Worm (Caenorhabditis elegans) whole organism, L4/young adult: ENCODE results near the gene F07C6.2.

Source experiments
- W03F9.2 ChIP-seq: fragments of 150-350 bp; optimal IDR thresholded peaks from 2 replicates; lab custom pipeline; 2014; ENCODE audit warnings: missing biosample characterization, missing genetic modification characterization
- dao-5 ChIP-seq: sonication (generic microtip); optimal IDR thresholded peaks from 2 replicates; lab custom pipeline; 2016; ENCODE audit warnings: missing genotype, missing genetic modification characterization, moderate library complexity, missing compliant biosample characterization
- him-1 ChIP-seq: sonication (generic microtip); optimal IDR thresholded peaks from 2 replicates; lab custom pipeline; 2016; ENCODE audit warnings: missing genotype, missing genetic modification reagents, missing genetic modification characterization, missing compliant biosample characterization

The F07C6.2 gene

DNA sequence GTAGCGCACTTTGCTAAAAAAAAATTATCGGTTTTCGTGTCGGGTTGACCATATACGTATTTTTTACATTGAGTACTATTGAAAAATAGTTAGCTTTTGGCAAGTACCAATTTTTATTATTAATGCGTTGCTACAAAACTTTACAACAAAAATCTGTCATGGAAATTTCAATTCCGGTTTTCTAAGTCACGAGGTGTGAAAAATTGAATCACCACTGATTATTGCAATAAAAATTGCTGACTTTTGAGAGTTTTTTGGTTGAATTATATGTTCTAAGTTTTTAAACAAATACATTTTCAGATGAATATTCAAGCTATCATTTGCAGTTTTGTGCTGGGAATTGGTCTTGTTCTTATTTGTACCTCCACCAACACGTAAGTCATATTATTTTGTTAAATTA is at the start of gene F07C6.2:
Gene F07C6.2, plus strand, starts transcription at position 301 of the 400 bp plus-strand sequence.
- no peak for TF ChIP-seq him-1 (tag; lab: Kevin White, UChicago)
- no peak for TF ChIP-seq dao-5 (tag; lab: Kevin White, UChicago)
- TF ChIP-seq W03F9.2 (tag; lab: Kevin White, UChicago) = no peak

DNA sequence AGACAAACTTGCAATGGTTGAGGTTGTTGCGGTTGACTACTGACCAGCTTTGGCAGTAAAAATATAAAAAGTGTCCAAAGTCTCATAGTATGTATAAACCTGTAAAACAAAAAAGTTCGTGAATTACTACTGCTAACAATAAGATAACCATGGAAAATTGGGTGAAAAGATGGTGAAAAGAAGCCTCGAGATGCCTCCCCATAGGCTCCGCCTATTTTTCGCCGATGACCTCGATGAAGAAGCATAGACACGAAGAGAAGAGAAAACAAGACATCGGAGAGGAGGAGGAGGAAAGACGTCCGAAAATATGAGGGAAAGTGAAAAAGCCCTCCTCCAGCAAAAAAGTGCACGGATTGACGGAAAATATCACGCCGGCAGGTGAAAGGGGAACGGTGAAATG is 49.5 kb upstream of the F07C6.2 start, which contains the start of gene T23F6.5:
Gene T23F6.5, minus strand, starts transcription at position 101 of the 400 bp plus-strand sequence.
- no peak for TF ChIP-seq dao-5 (tag; lab: Kevin White, UChicago)
- no peak for TF ChIP-seq W03F9.2 (tag; lab: Kevin White, UChicago)
- TF ChIP-seq him-1 (tag; lab: Kevin White, UChicago) = no peak

DNA sequence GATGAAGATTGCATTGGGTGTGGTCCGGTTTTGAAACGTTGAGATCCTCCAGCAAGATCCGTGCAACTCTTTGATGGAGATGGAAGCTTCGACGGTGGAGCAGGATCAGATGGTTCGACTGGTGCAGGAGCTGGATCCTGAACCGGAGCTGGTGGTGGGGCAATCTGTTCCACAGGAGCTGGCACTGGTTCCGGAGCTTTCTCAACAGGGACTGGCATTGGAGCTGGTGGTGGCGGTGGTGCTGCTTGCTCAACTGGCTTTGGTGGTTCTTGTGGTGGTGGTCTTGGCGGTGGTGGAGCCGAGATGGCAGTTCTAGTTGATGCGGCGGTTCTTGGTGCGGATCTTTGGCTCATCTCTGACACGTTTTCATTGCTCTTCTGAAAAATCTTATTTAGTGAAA is 47.3 kb upstream of the F07C6.2 start:
- no peak for TF ChIP-seq him-1 (tag; lab: Kevin White, UChicago)
- TF ChIP-seq dao-5 (tag; lab: Kevin White, UChicago) = no peak
- TF ChIP-seq W03F9.2 (tag; lab: Kevin White, UChicago) = no peak

DNA sequence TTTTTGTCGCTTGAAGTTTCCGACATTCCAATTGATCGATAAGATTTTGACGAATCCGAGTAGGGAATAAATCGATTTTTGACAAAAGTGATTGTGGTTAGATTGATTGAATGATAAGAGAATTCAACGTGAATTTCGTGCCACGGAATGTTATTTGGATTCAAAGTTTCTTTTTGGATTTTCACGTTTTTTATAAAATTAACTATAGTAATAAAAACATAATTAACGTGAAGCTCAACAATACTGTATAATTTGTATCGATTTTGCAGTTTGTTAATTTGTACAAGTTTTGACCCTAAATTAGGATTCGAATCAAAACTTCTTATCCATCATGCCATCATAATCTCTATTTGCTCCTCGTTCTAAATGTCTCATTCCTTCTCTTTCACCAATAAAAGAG is 46.3 kb upstream of the F07C6.2 start, which contains the start of gene C36H8.1:
Gene C36H8.1, minus strand, starts transcription at position 101 of the 400 bp plus-strand sequence.
- no peak for TF ChIP-seq him-1 (tag; lab: Kevin White, UChicago)
- no peak for TF ChIP-seq W03F9.2 (tag; lab: Kevin White, UChicago)
- no peak for TF ChIP-seq dao-5 (tag; lab: Kevin White, UChicago)

DNA sequence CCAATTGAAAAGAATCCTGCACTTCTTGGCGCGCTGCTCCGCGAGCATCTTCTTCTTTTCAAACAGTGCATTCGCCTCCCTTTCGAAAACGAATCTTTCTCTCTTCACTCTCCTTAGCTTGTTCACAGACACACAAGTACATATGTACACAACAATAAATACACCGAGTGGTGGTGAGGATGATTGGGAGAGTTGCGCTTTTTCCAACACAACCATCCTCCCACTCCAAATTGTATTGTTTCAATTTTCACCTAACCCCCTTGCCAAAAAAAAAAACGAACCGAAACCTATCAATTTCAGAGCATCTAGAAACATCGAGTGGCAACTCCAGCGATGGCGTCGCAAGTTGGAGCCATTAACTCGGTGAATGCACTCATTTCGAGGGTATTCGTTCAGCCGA is 44.7 kb upstream of the F07C6.2 start, which contains the start of gene inx-6:
Gene inx-6, plus strand, starts transcription at position 301 of the 400 bp plus-strand sequence.
- no peak for TF ChIP-seq him-1 (tag; lab: Kevin White, UChicago)
- TF ChIP-seq W03F9.2 (tag; lab: Kevin White, UChicago) = no peak
- no peak for TF ChIP-seq dao-5 (tag; lab: Kevin White, UChicago)

DNA sequence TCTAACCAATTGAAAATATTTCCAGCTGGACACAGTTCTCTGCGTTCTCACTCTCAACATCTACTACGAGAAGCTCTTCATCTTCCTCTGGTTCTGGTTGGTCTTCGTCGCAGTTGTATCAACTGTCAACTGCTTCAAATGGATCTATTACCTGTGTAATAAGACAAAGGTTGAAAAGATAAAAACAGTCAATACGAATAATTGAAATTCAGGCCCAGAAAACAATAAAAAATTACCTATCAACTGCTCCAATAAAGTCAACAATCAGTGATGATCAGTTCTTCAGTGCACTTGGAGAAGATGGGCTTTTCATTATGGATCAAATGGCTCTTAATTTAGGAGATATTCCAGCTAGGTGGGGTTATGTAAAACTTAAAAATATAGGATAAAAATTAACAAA is 42.2 kb upstream of the F07C6.2 start:
- TF ChIP-seq him-1 (tag; lab: Kevin White, UChicago) (no peak), dao-5 (tag; lab: Kevin White, UChicago) (no peak), W03F9.2 (tag; lab: Kevin White, UChicago) (no peak)

DNA sequence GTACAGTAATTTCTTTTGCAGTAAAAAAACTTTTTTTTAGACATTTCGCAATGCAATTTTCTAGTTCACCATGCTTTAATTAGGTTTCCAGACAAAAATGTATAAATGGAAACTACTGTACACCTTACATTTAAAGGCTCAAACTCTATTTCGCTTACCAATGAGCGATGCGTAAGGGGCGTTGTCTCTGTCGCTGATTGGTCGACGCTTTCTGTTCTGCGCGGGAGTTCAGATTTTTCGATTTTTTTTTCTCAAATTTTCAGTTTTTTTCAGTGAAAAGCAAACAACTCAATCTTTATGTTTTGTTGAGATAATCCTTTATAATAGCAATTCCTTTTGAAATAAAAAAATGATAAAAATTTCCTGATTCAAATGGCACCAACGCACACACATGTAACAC is 36.8 kb upstream of the F07C6.2 start:
- TF ChIP-seq dao-5 (tag; lab: Kevin White, UChicago) (no peak), him-1 (tag; lab: Kevin White, UChicago) (no peak), W03F9.2 (tag; lab: Kevin White, UChicago) (no peak)

DNA sequence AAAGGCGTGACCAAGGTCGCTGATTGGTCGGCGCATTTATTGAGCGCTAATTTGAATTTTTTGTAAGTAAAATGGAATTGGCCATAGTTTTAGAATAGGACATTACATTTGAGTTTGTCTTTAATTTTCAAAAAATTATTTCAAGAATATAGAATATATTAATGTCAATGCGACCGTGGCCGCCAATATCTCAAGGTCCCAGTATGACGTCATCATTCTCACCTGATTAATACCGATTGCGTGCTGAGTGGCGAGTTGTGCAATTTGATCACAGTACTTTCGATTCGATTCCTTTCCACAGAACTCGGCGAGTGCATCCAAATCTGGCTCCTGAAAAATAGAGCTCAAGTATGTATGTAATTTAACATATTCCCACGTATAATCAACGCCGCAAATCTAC is 35.3 kb upstream of the F07C6.2 start:
- TF ChIP-seq dao-5 (tag; lab: Kevin White, UChicago) = no peak
- no peak for TF ChIP-seq him-1 (tag; lab: Kevin White, UChicago)
- TF ChIP-seq W03F9.2 (tag; lab: Kevin White, UChicago) = no peak

DNA sequence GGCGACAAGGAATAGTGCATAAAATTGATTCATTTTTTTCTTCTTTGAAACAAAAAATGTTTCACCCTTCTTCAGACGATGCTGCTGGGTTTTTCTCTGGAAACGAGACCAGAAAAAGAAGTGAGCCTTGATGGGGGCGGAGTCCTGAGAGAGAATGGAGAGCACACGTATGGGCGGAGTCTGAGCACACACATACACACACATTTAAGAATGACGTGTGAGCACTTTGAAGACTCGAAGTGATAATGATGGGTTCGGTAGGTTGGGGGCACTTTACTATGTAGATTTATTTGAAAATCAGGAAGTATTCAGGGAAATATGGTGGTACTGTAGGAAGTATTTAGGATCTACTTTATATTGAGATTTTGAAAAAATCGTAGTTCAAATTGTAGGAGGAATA is 33.5 kb upstream of the F07C6.2 start, which contains the start of gene flp-9:
Gene flp-9, minus strand, starts transcription at position 101 of the 400 bp plus-strand sequence.
- TF ChIP-seq W03F9.2 (tag; lab: Kevin White, UChicago) (no peak), him-1 (tag; lab: Kevin White, UChicago) (no peak), dao-5 (tag; lab: Kevin White, UChicago) (no peak)

DNA sequence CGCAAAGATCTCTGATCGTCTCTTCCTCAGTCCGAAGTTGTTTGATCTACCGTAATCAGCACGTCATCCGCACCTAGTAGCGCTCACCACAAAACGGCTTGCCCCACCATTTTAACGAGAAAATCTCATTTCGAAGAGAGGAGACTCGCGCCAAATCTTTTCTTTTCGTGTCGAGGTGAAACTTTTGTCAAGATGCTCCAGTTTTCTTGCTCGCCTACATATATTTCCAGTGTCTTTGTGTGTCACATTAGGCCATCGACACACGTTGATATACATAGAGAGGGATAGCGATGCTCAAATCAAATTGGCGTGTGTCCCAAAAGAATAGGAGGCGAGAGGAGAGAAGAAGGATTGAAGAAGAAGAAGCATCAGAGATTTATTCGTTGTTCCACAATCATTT is 28.2 kb upstream of the F07C6.2 start:
- TF ChIP-seq dao-5 (tag; lab: Kevin White, UChicago) = no peak

DNA sequence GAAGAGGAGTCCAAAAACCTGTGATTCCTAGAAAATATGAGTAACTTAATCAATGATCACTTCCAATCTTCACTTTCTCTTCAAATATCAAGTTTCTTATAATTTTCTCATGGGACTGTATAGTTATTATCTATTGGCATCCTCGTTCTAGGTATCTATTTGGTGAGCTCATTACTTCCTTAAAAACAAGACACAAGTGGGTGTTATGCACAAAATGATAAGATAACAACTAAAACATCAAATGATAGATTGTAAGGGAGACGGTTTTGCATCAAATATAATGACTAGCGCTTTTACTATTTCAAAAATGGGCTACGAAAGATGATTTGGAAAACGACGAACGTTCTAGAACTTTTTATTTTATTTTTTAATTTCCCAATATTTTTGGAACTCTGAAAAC is 25.9 kb upstream of the F07C6.2 start, which contains the start of gene ZK897.10:
Gene ZK897.10, plus strand, starts transcription at position 285 of the 400 bp plus-strand sequence.
- no peak for TF ChIP-seq him-1 (tag; lab: Kevin White, UChicago)
- no peak for TF ChIP-seq W03F9.2 (tag; lab: Kevin White, UChicago)
- no peak for TF ChIP-seq dao-5 (tag; lab: Kevin White, UChicago)

DNA sequence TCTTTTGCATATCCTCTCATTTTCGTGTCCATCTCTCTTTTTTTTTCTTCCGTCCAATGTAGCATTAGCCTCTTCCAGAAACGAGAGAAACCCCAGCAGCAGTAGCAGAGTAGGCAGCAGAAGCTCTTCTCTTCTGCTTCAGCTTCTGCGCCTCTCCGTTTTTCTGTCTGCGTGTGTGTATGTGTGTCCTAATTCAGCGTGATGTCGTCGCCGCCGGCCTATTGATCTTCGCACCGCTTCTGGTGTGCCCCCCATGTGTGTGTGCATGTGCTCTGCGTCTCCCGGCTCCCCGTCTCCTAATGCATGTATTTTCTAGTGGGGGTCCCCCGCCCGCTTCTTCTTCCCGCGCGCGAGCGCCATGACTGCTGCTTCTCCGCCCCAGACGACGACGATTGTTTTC is 19.6 kb upstream of the F07C6.2 start:
- TF ChIP-seq W03F9.2 (tag; lab: Kevin White, UChicago) (no peak), him-1 (tag; lab: Kevin White, UChicago) (peak; percentile 92), dao-5 (tag; lab: Kevin White, UChicago) (no peak)

DNA sequence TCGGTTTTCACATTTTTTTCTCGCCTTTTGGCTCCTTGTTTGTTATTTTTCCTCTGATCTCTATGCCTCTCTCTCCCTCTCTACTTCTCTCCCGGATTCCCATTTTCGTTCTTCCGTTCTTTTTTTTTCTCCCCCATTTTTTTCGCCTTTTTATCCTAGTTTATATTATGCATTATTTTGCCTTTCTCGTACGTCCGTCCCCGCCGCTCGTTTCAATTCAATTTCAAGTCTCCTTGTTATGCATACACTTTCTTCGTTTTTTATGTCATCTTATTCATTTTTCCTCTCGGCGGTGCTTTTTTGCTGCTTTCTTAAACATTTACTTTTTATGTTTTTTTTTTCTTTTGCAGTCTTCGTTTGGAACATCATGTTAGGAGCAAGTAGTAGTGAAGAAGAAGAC is 17.5 kb upstream of the F07C6.2 start, which contains the start of gene unc-31:
Gene unc-31, plus strand, starts transcription at position 349 of the 400 bp plus-strand sequence.
- TF ChIP-seq him-1 (tag; lab: Kevin White, UChicago) (no peak), dao-5 (tag; lab: Kevin White, UChicago) (no peak), W03F9.2 (tag; lab: Kevin White, UChicago) (no peak)

DNA sequence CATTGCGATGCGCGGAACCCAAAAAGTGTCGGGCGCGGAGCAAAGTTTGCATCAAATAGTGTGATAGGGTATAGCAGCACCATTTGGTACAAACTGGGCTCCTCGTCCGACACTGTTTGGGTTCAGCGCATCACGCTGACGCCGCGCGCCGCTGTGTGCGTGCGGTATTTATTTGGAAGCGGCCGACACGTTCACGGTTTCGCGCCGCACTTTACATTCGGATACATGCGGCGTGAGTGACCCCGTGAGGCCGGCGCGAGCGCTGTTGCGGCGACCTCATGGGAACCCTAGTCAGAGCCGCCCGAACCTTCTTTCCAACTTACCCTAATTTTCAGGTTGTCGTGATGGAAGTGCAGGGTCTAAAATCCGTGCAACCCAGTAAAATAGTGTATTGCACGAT is 10.0 kb upstream of the F07C6.2 start:
- TF ChIP-seq dao-5 (tag; lab: Kevin White, UChicago) (no peak), him-1 (tag; lab: Kevin White, UChicago) (no peak), W03F9.2 (tag; lab: Kevin White, UChicago) (no peak)
